Fruit fly (Drosophila melanogaster): Measurements from ENCODE around the gene pes.

dm6 chr2L:7956310-7957067 lies 37.5 kb downstream of the pes start:
- TF ChIP-seq svp (GFP tag), result peak; percentile 47
- TF ChIP-seq dsx (GFP tag; optimal IDR thresholded peaks at IDR 0.05; ENCODE audit: poor library complexity, severe bottlenecking), result no peak
- TF ChIP-seq CG7368 (GFP tag; optimal IDR thresholded peaks at IDR 0.05), result no peak
- no peak for TF ChIP-seq Lpt (GFP tag; optimal IDR thresholded peaks at IDR 0.05)
- TF ChIP-seq Eip93F (GFP tag; optimal IDR thresholded peaks at IDR 0.05), result no peak
- peak; percentile 26 for TF ChIP-seq CG4318 (GFP tag; optimal IDR thresholded peaks at IDR 0.05)
- TF ChIP-seq CG16779 (tag; optimal IDR thresholded peaks at IDR 0.05), result no peak
- no peak for TF ChIP-seq spab (GFP tag; optimal IDR thresholded peaks at IDR 0.05)
- no peak for TF ChIP-seq CG6792 (GFP tag; optimal IDR thresholded peaks at IDR 0.05)
- no peak for TF ChIP-seq CG11902 (GFP tag; optimal IDR thresholded peaks at IDR 0.05)
- no peak for TF ChIP-seq Sox102F (GFP tag; optimal IDR thresholded peaks at IDR 0.05)
- TF ChIP-seq acj6 (GFP tag; optimal IDR thresholded peaks at IDR 0.05), result peak; percentile 21
- peak; percentile 10 for TF ChIP-seq CG3919 (GFP tag; optimal IDR thresholded peaks at IDR 0.05)

Data from whole organism, prepupa.